Worm (Caenorhabditis elegans) whole organism, L4 larva: ENCODE data around the gene haao-1.

Experiments used
- D1046.2 ChIP-seq: fragments of 200-800 bp; sonication (Bioruptor generic); IDR thresholded peaks from 2 replicates; pipeline ENCODE4 v1.3.6; 2022; ENCODE audit warnings: missing genetic modification characterization, missing compliant biosample characterization
- F10B5.3 ChIP-seq: sonication (generic microtip); optimal IDR thresholded peaks from 2 replicates; lab custom pipeline; 2016; ENCODE audit warnings: mild to moderate bottlenecking, missing genetic modification characterization, missing compliant biosample characterization
- F26F4.8 ChIP-seq: fragments of 200-800 bp; sonication (Bioruptor generic); conservative IDR thresholded peaks from 2 replicates; pipeline ENCODE4 v1.3.6; 2022; ENCODE audit warnings: missing genetic modification characterization, missing compliant biosample characterization
- F37D6.2 ChIP-seq: sonication (generic microtip); optimal IDR thresholded peaks from 2 replicates; lab custom pipeline; 2016; ENCODE audit warnings: mild to moderate bottlenecking, missing genetic modification characterization, missing compliant biosample characterization
- F44E2.7 ChIP-seq: fragments of 200-800 bp; sonication (Bioruptor generic); IDR thresholded peaks from 2 replicates; pipeline ENCODE4 v2.1.2; 2022; ENCODE audit warnings: missing genetic modification characterization, missing compliant biosample characterization
- T20F7.1 ChIP-seq: fragments of 200-800 bp; sonication (Bioruptor generic); optimal IDR thresholded peaks from 2 replicates; lab custom pipeline; 2018; ENCODE audit warnings: mild to moderate bottlenecking, missing genetic modification characterization, missing compliant biosample characterization
- Y48G9A.11 ChIP-seq: fragments of 200-800 bp; sonication (Bioruptor generic); IDR thresholded peaks from 2 replicates; pipeline ENCODE4 v1.3.6; 2022; ENCODE audit warnings: missing genetic modification reagents, missing genetic modification characterization, missing compliant biosample characterization
- ZK337.2 ChIP-seq: fragments of 200-800 bp; sonication (Bioruptor generic); IDR thresholded peaks from 2 replicates; pipeline ENCODE4 v1.3.6; 2022; ENCODE audit warnings: missing genetic modification reagents, missing genetic modification characterization, missing compliant biosample characterization
- aha-1 ChIP-seq: fragments of 150-350 bp; peaks from one replicate; lab custom pipeline; 2014; ENCODE audit warnings: missing biosample characterization, missing genetic modification characterization
- aly-2 ChIP-seq: sonication (generic microtip); optimal IDR thresholded peaks from 2 replicates; lab custom pipeline; 2018; ENCODE audit warnings: missing biosample characterization, missing genetic modification characterization
- ama-1 ChIP-seq: fragments of 150-350 bp; optimal IDR thresholded peaks from 2 replicates; lab custom pipeline; 2014; ENCODE audit warnings: inconsistent platforms, mixed read lengths
- arid-1 ChIP-seq: fragments of 200-800 bp; sonication (Bioruptor generic); conservative IDR thresholded peaks from 2 replicates; pipeline ENCODE4 v1.3.6; 2022; ENCODE audit warnings: missing genetic modification reagents, missing genetic modification characterization, missing compliant biosample characterization
- attf-4 ChIP-seq: sonication (generic microtip); optimal IDR thresholded peaks from 3 replicates; lab custom pipeline; 2017; ENCODE audit warnings: missing biosample characterization, missing genetic modification characterization
- ceh-44 ChIP-seq: fragments of 200-800 bp; sonication (Bioruptor generic); IDR thresholded peaks from 2 replicates; pipeline ENCODE4 v1.3.6; 2022; ENCODE audit warnings: missing genetic modification reagents, missing genetic modification characterization, missing compliant biosample characterization
- ceh-62 ChIP-seq: sonication (generic microtip); optimal IDR thresholded peaks from 2 replicates; lab custom pipeline; 2017; ENCODE audit warnings: missing biosample characterization, missing genetic modification characterization
- dmd-8 ChIP-seq: fragments of 200-800 bp; sonication (Bioruptor generic); IDR thresholded peaks from 2 replicates; pipeline ENCODE4 v1.3.6; 2022; ENCODE audit warnings: missing genetic modification characterization, missing compliant biosample characterization
- dmd-9 ChIP-seq: fragments of 200-800 bp; sonication (Bioruptor generic); IDR thresholded peaks from 2 replicates; pipeline ENCODE4 v1.3.6; 2022; ENCODE audit warnings: missing genetic modification reagents, missing genetic modification characterization, missing compliant biosample characterization
- dpl-1 ChIP-seq: fragments of 150-350 bp; optimal IDR thresholded peaks from 2 replicates; lab custom pipeline; 2014; ENCODE audit warnings: missing biosample characterization, missing genetic modification reagents, missing genetic modification characterization
- duxl-1 ChIP-seq: sonication (generic microtip); optimal IDR thresholded peaks from 2 replicates; lab custom pipeline; 2016; ENCODE audit warnings: mild to moderate bottlenecking, missing genetic modification characterization, moderate library complexity, missing compliant biosample characterization; ENCODE audit not compliant: poor library complexity
- dve-1 ChIP-seq: sonication (generic microtip); optimal IDR thresholded peaks from 2 replicates; lab custom pipeline; 2017; ENCODE audit warnings: antibody characterized with exemption, mild to moderate bottlenecking, missing genetic modification characterization, missing compliant biosample characterization; ENCODE audit not compliant: insufficient read depth
- fos-1 ChIP-seq: fragments of 150-350 bp; optimal IDR thresholded peaks from 2 replicates; lab custom pipeline; 2014; ENCODE audit warnings: missing biosample characterization, missing genetic modification characterization
- gei-8 ChIP-seq: fragments of 200-800 bp; sonication (Bioruptor generic); optimal IDR thresholded peaks from 2 replicates; lab custom pipeline; 2018; ENCODE audit warnings: mild to moderate bottlenecking, missing genetic modification characterization, missing compliant biosample characterization
- hlh-30 ChIP-seq: sonication (generic microtip); optimal IDR thresholded peaks from 2 replicates; lab custom pipeline; 2017; ENCODE audit warnings: antibody characterized with exemption, mild to moderate bottlenecking, missing genetic modification characterization, missing compliant biosample characterization; ENCODE audit not compliant: insufficient read depth
- hmg-1.1 ChIP-seq: fragments of 200-800 bp; sonication (Bioruptor generic); IDR thresholded peaks from 2 replicates; pipeline ENCODE4 v1.3.6; 2022; ENCODE audit warnings: missing genetic modification reagents, missing genetic modification characterization, missing compliant biosample characterization
- jun-1 ChIP-seq: fragments of 150-350 bp; optimal IDR thresholded peaks from 2 replicates; lab custom pipeline; 2014; ENCODE audit warnings: missing biosample characterization, missing genetic modification reagents, missing genetic modification characterization
- lim-7 ChIP-seq: fragments of 200-800 bp; sonication (Bioruptor generic); IDR thresholded peaks from 2 replicates; pipeline ENCODE4 v1.3.6; 2022; ENCODE audit warnings: missing genetic modification characterization, missing compliant biosample characterization
- lin-15B ChIP-seq: fragments of 150-350 bp; sonication (generic microtip); optimal IDR thresholded peaks from 3 replicates; lab custom pipeline; 2014; ENCODE audit warnings: missing biosample characterization, missing genetic modification characterization
- lir-3 ChIP-seq: sonication (generic microtip); optimal IDR thresholded peaks from 2 replicates; lab custom pipeline; 2016; ENCODE audit warnings: mild to moderate bottlenecking, missing genetic modification characterization, missing compliant biosample characterization
- madf-9 ChIP-seq: fragments of 200-800 bp; sonication (Bioruptor generic); conservative IDR thresholded peaks from 2 replicates; pipeline ENCODE4 v1.3.6; 2022; ENCODE audit warnings: missing genetic modification reagents, missing genetic modification characterization, missing compliant biosample characterization
- mdl-1 ChIP-seq, 2 experiments: fragments of 150-350 bp in 1 of 2; sonication (generic microtip) in 1 of 2; optimal IDR thresholded peaks; 2 replicates each; lab custom pipeline; 2014 to 2017; ENCODE audit warnings: missing biosample characterization in 2 of 2, missing genetic modification characterization in 2 of 2
- mdt-29 ChIP-seq: fragments of 200-800 bp; sonication (Bioruptor generic); IDR thresholded peaks from 2 replicates; pipeline ENCODE4 v1.3.6; 2022; ENCODE audit warnings: missing genetic modification reagents, missing genetic modification characterization, missing compliant biosample characterization
- mep-1 ChIP-seq: fragments of 150-350 bp; sonication (generic microtip); optimal IDR thresholded peaks from 3 replicates; lab custom pipeline; 2014; ENCODE audit warnings: missing biosample characterization, missing genetic modification characterization
- mxl-3 ChIP-seq: fragments of 200-800 bp; sonication (Bioruptor generic); optimal IDR thresholded peaks from 2 replicates; lab custom pipeline; 2018; ENCODE audit warnings: mild to moderate bottlenecking, missing genetic modification characterization, missing compliant biosample characterization
- nhr-102 ChIP-seq: sonication (generic microtip); optimal IDR thresholded peaks from 2 replicates; lab custom pipeline; 2016; ENCODE audit warnings: mild to moderate bottlenecking, missing genetic modification characterization, moderate library complexity, missing compliant biosample characterization
- nhr-111 ChIP-seq: fragments of 200-800 bp; sonication (Bioruptor generic); optimal IDR thresholded peaks from 2 replicates; lab custom pipeline; 2018; ENCODE audit warnings: mild to moderate bottlenecking, missing genetic modification characterization, missing compliant biosample characterization
- nhr-41 ChIP-seq: fragments of 200-800 bp; sonication (Bioruptor generic); IDR thresholded peaks from 2 replicates; pipeline ENCODE4 v1.3.6; 2022; ENCODE audit warnings: missing genetic modification reagents, missing genetic modification characterization, missing compliant biosample characterization
- pha-4 ChIP-seq, 2 experiments: fragments of 150-350 bp in 1 of 2; fragments of 200-800 bp in 1 of 2; sonication (Bioruptor generic) in 1 of 2; IDR thresholded peaks in 1 of 2; optimal IDR thresholded peaks in 1 of 2; 2 replicates each; pipeline versions ENCODE4 v1.3.6 to Lab custom; 2014 to 2022; ENCODE audit warnings: missing genetic modification characterization in 2 of 2, missing genetic modification reagents in 2 of 2, missing biosample characterization in 1 of 2, missing compliant biosample characterization in 1 of 2
- php-3 ChIP-seq: fragments of 200-800 bp; sonication (Bioruptor generic); IDR thresholded peaks from 2 replicates; pipeline ENCODE4 v1.3.6; 2022; ENCODE audit warnings: missing genetic modification reagents, missing genetic modification characterization, missing compliant biosample characterization
- pqm-1 ChIP-seq: sonication (generic microtip); optimal IDR thresholded peaks from 2 replicates; lab custom pipeline; 2017; ENCODE audit warnings: missing biosample characterization, missing genetic modification characterization
- rbr-2 ChIP-seq: sonication (generic microtip); optimal IDR thresholded peaks from 2 replicates; lab custom pipeline; 2016; ENCODE audit warnings: missing genotype, missing genetic modification characterization, missing compliant biosample characterization
- snpc-1.2 ChIP-seq: fragments of 200-800 bp; sonication (Bioruptor generic); IDR thresholded peaks from 2 replicates; pipeline ENCODE4 v1.3.6; 2022; ENCODE audit warnings: missing genetic modification reagents, missing genetic modification characterization, missing compliant biosample characterization
- spr-1 ChIP-seq: sonication (generic microtip); optimal IDR thresholded peaks from 2 replicates; lab custom pipeline; 2016; ENCODE audit warnings: mild to moderate bottlenecking, missing genetic modification characterization, missing compliant biosample characterization
- tag-97 ChIP-seq: fragments of 200-800 bp; sonication (Bioruptor generic); IDR thresholded peaks from 2 replicates; pipeline ENCODE4 v1.3.6; 2022; ENCODE audit warnings: missing genetic modification characterization, missing compliant biosample characterization
- tra-1 ChIP-seq: fragments of 200-800 bp; sonication (Bioruptor generic); IDR thresholded peaks from 2 replicates; pipeline ENCODE4 v1.3.6; 2022; ENCODE audit warnings: missing genetic modification reagents, missing genetic modification characterization, missing compliant biosample characterization
- unc-62 ChIP-seq, 3 experiments: fragments of 150-350 bp in 1 of 3; sonication (generic microtip); optimal IDR thresholded peaks in 2 of 3; peaks in 1 of 3; 1 replicate in 1 of 3; 2 replicates in 2 of 3; lab custom pipeline; 2014 to 2017; ENCODE audit warnings: missing biosample characterization in 3 of 3, missing genetic modification characterization in 3 of 3, missing genetic modification reagents in 3 of 3, missing genotype in 1 of 3
- vab-7 ChIP-seq: fragments of 200-800 bp; sonication (Bioruptor generic); IDR thresholded peaks from 2 replicates; pipeline ENCODE4 v1.3.6; 2022; ENCODE audit warnings: missing genetic modification reagents, missing genetic modification characterization, missing compliant biosample characterization
- zag-1 ChIP-seq: fragments of 150-350 bp; optimal IDR thresholded peaks from 2 replicates; lab custom pipeline; 2014; ENCODE audit warnings: missing biosample characterization, missing genetic modification characterization
- zfp-3 ChIP-seq: fragments of 200-800 bp; sonication (Bioruptor generic); conservative IDR thresholded peaks from 2 replicates; pipeline ENCODE4 v1.3.6; 2022; ENCODE audit warnings: missing genetic modification reagents, missing genetic modification characterization, missing compliant biosample characterization

Gene haao-1

ce11 chrV:9513590-9513989, 8.9 kb downstream of the haao-1 start, which contains the start of gene eif-2Bdelta (continued):
- TF ChIP-seq mep-1, result peak; percentile 36
- TF ChIP-seq hlh-30, result peak; percentile 10
- TF ChIP-seq rbr-2 (tag; lab: Kevin White, UChicago), result peak; percentile 45
- TF ChIP-seq F37D6.2 (tag; lab: Kevin White, UChicago), result no peak
- no peak for TF ChIP-seq tag-97 (GFP tag; lab: Robert Waterston, UW)
- peak; percentile 47 for TF ChIP-seq dve-1
- TF ChIP-seq dpl-1 (GFP tag; lab: Kevin White, UChicago), result peak; percentile 69
- no peak for TF ChIP-seq dmd-8 (GFP tag; lab: Robert Waterston, UW)
- TF ChIP-seq ceh-44 (GFP tag; lab: Robert Waterston, UW), result no peak
- TF ChIP-seq ZK337.2, result no peak
- no peak for TF ChIP-seq lin-15B
- TF ChIP-seq arid-1 (GFP tag; lab: Robert Waterston, UW), result 0 out of 2 replicates have a peak, but pooled peaks have one; percentile 10
- no peak for TF ChIP-seq F44E2.7 (GFP tag; lab: Robert Waterston, UW)
- TF ChIP-seq lim-7 (GFP tag; lab: Robert Waterston, UW), result no peak
- no peak for TF ChIP-seq ama-1 (lab: Kevin White, UChicago)
- peak; percentile 7 for TF ChIP-seq duxl-1

ce11 chrV:9516280-9516679, 11.6 kb downstream of the haao-1 start:
- no peak for TF ChIP-seq F26F4.8 (GFP tag; lab: Robert Waterston, UW)
- peak; percentile 82 for TF ChIP-seq dve-1
- TF ChIP-seq jun-1 (tag; lab: Kevin White, UChicago), result no peak
- TF ChIP-seq rbr-2 (tag; lab: Kevin White, UChicago), result no peak
- TF ChIP-seq nhr-102, result no peak
- TF ChIP-seq hmg-1.1 (GFP tag; lab: Robert Waterston, UW), result no peak
- no peak for TF ChIP-seq aly-2 (tag; lab: Kevin White, UChicago)
- no peak for TF ChIP-seq Y48G9A.11 (GFP tag; lab: Robert Waterston, UW)
- no peak for TF ChIP-seq nhr-111 (GFP tag; lab: Kevin White, UChicago)
- TF ChIP-seq spr-1 (tag; lab: Kevin White, UChicago), result no peak
- no peak for TF ChIP-seq snpc-1.2 (GFP tag; lab: Robert Waterston, UW)
- TF ChIP-seq unc-62 (GFP tag; optimal IDR thresholded peaks at IDR 0.05 in 1 of 2; lab: Kevin White, UChicago), result peak in 1 of 2 experiments; percentile 99
- no peak for TF ChIP-seq unc-62 (tag; optimal IDR thresholded peaks at IDR 0.05; lab: Kevin White, UChicago)
- TF ChIP-seq dpl-1 (GFP tag; lab: Kevin White, UChicago), result no peak
- no peak for TF ChIP-seq zfp-3 (GFP tag; lab: Robert Waterston, UW)
- no peak for TF ChIP-seq D1046.2 (GFP tag; lab: Robert Waterston, UW)
- no peak for TF ChIP-seq gei-8 (GFP tag; lab: Kevin White, UChicago)
- TF ChIP-seq nhr-41 (GFP tag; lab: Robert Waterston, UW), result no peak
- TF ChIP-seq zag-1 (tag; lab: Kevin White, UChicago), result no peak
- TF ChIP-seq pha-4 (GFP tag; IDR thresholded peaks at IDR 0.05; lab: Robert Waterston, UW), result no peak
- TF ChIP-seq pha-4 (tag; optimal IDR thresholded peaks at IDR 0.05; lab: Kevin White, UChicago), result no peak
- peak; percentile 3 for TF ChIP-seq T20F7.1 (GFP tag; lab: Kevin White, UChicago)
- TF ChIP-seq fos-1 (tag; lab: Kevin White, UChicago), result no peak
- TF ChIP-seq mxl-3 (GFP tag; lab: Kevin White, UChicago), result peak; percentile 69
- no peak for TF ChIP-seq arid-1 (GFP tag; lab: Robert Waterston, UW)
- TF ChIP-seq hlh-30, result peak; percentile 83
- no peak for TF ChIP-seq lir-3 (tag; lab: Kevin White, UChicago)
- TF ChIP-seq php-3, result no peak
- TF ChIP-seq tra-1 (GFP tag; lab: Robert Waterston, UW), result no peak
- TF ChIP-seq aha-1 (tag; lab: Kevin White, UChicago), result no peak
- no peak for TF ChIP-seq dmd-8 (GFP tag; lab: Robert Waterston, UW)
- TF ChIP-seq dmd-9, result no peak
- peak in 1 of 2 experiments; percentile 65 for TF ChIP-seq mdl-1 (tag; optimal IDR thresholded peaks at IDR 0.05; lab: Kevin White, UChicago)
- TF ChIP-seq mdt-29 (GFP tag; lab: Robert Waterston, UW), result no peak
- no peak for TF ChIP-seq madf-9 (GFP tag; lab: Robert Waterston, UW)
- TF ChIP-seq attf-4, result no peak
- no peak for TF ChIP-seq lin-15B
- no peak for TF ChIP-seq vab-7
- no peak for TF ChIP-seq ceh-62 (tag; lab: Kevin White, UChicago)
- no peak for TF ChIP-seq F10B5.3 (tag; lab: Kevin White, UChicago)
- no peak for TF ChIP-seq pqm-1 (tag; lab: Kevin White, UChicago)
- no peak for TF ChIP-seq F37D6.2 (tag; lab: Kevin White, UChicago)
